Fruit fly (Drosophila melanogaster): ENCODE results near the gene CG10660.

dm6 chr3L:12444040-12444439 is 46.4 kb downstream of the CG10660 start:
- TF ChIP-seq CTCF (optimal IDR thresholded peaks at IDR 0.05) (no peak), CG8478 (optimal IDR thresholded peaks at IDR 0.05) (no peak)

Measured in S2 (cell line).